Worm (Caenorhabditis elegans) whole organism, L4 larva: ENCODE measurements around the gene nlp-80.

Source experiments
- F49E8.2 ChIP-seq: sonication (generic microtip); optimal IDR thresholded peaks from 2 replicates; lab custom pipeline; 2016; ENCODE audit warnings: missing compliant biosample characterization, mild to moderate bottlenecking, missing genetic modification characterization, borderline replicate concordance
- aly-2 ChIP-seq: sonication (generic microtip); optimal IDR thresholded peaks from 2 replicates; lab custom pipeline; 2018; ENCODE audit warnings: missing biosample characterization, missing genetic modification characterization
- egl-27 ChIP-seq: sonication (generic microtip); optimal IDR thresholded peaks from 3 replicates; lab custom pipeline; 2017; ENCODE audit warnings: missing biosample characterization, missing genetic modification reagents, missing genetic modification characterization
- jun-1 ChIP-seq: fragments of 150-350 bp; optimal IDR thresholded peaks from 2 replicates; lab custom pipeline; 2014; ENCODE audit warnings: missing biosample characterization, missing genetic modification reagents, missing genetic modification characterization
- lin-13 ChIP-seq: fragments of 150-350 bp; optimal IDR thresholded peaks from 2 replicates; lab custom pipeline; 2014; ENCODE audit warnings: missing biosample characterization, missing genetic modification reagents, missing genetic modification characterization
- madf-9 ChIP-seq: fragments of 200-800 bp; sonication (Bioruptor generic); conservative IDR thresholded peaks from 2 replicates; pipeline ENCODE4 v1.3.6; 2022; ENCODE audit warnings: missing genetic modification reagents, missing genetic modification characterization, missing compliant biosample characterization
- nhr-11 ChIP-seq: fragments of 150-350 bp; optimal IDR thresholded peaks from 2 replicates; lab custom pipeline; 2014; ENCODE audit warnings: missing biosample characterization, missing genetic modification characterization
- nhr-28 ChIP-seq: fragments of 150-350 bp; optimal IDR thresholded peaks from 2 replicates; lab custom pipeline; 2014; ENCODE audit warnings: missing biosample characterization, missing genetic modification characterization
- rbr-2 ChIP-seq: sonication (generic microtip); optimal IDR thresholded peaks from 2 replicates; lab custom pipeline; 2016; ENCODE audit warnings: missing genotype, missing genetic modification characterization, missing compliant biosample characterization
- snpc-4 ChIP-seq: fragments of 150-350 bp; optimal IDR thresholded peaks from 2 replicates; lab custom pipeline; 2014; ENCODE audit warnings: missing biosample characterization, missing genetic modification characterization
- unc-39 ChIP-seq: sonication (generic microtip); optimal IDR thresholded peaks from 2 replicates; lab custom pipeline; 2017; ENCODE audit warnings: missing biosample characterization, missing genetic modification characterization
- zip-2 ChIP-seq: fragments of 150-350 bp; optimal IDR thresholded peaks from 2 replicates; lab custom pipeline; 2014; ENCODE audit warnings: missing biosample characterization, missing genetic modification characterization

ce11 chrV:11027740-11028139 is 37.7 kb downstream of the nlp-80 start:
- no peak for TF ChIP-seq egl-27 (tag; lab: Kevin White, UChicago)
- TF ChIP-seq unc-39, result no peak
- no peak for TF ChIP-seq nhr-28
- no peak for TF ChIP-seq madf-9
- TF ChIP-seq aly-2 (tag; lab: Kevin White, UChicago), result no peak
- TF ChIP-seq jun-1 (tag; lab: Kevin White, UChicago), result no peak
- TF ChIP-seq F49E8.2 (tag; lab: Kevin White, UChicago), result no peak
- no peak for TF ChIP-seq zip-2 (tag; lab: Kevin White, UChicago)
- no peak for TF ChIP-seq nhr-11
- no peak for TF ChIP-seq rbr-2 (tag; lab: Kevin White, UChicago)
- no peak for TF ChIP-seq lin-13 (GFP tag; lab: Kevin White, UChicago)
- TF ChIP-seq snpc-4 (tag; lab: Kevin White, UChicago), result no peak
